Worm (Caenorhabditis elegans) whole organism, L3 larva: ENCODE measurements around the gene mrp-4.

Source experiments
- elt-2 ChIP-seq: sonication (generic microtip); optimal IDR thresholded peaks from 2 replicates; lab custom pipeline; 2016; ENCODE audit warnings: missing genetic modification reagents, mild to moderate bottlenecking, missing genetic modification characterization, missing compliant biosample characterization
- nhr-76 ChIP-seq: fragments of 150-350 bp; sonication (generic microtip); optimal IDR thresholded peaks from 5 replicates; lab custom pipeline; 2014; ENCODE audit warnings: missing biosample characterization, missing genetic modification characterization

DNA sequence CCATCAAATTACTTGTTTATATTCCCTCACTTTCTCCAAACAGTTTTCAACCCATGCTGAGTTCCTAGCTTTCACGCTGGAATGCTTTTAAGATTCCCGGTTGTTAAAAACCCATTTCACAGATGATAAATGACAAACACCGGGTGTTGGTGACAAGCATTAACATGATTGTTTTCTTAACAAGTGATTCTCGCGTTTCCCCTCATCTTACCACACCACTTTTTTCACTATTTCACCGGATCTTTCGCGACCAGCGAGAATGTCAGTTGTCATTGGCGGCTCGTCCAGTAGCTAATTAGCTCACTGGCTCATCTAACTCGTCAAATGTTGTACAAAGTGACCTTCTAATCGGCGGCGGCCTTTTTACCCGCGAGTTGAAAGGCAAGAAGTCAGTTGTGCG, 42.0 kb upstream of the mrp-4 start:
- no peak for TF ChIP-seq nhr-76
- TF ChIP-seq elt-2: no peak
